Worm (Caenorhabditis elegans) whole organism, L1 larva: ENCODE data around the gene F44E2.3.

ENCODE experiments used
- C34B4.2 ChIP-seq: sonication (generic microtip); optimal IDR thresholded peaks from 2 replicates; lab custom pipeline; 2017; ENCODE audit warnings: mild to moderate bottlenecking, missing genetic modification characterization, missing compliant biosample characterization
- alr-1 ChIP-seq: fragments of 200-800 bp; sonication (Bioruptor generic); optimal IDR thresholded peaks from 2 replicates; lab custom pipeline; 2018; ENCODE audit warnings: borderline replicate concordance, mild to moderate bottlenecking, missing genetic modification characterization, missing compliant biosample characterization
- blmp-1 ChIP-seq: fragments of 150-350 bp; optimal IDR thresholded peaks from 2 replicates; lab custom pipeline; 2014; ENCODE audit warnings: missing biosample characterization, missing genetic modification characterization
- ceh-63 ChIP-seq: fragments of 200-800 bp; sonication (Bioruptor generic); optimal IDR thresholded peaks from 2 replicates; lab custom pipeline; 2018; ENCODE audit warnings: mild to moderate bottlenecking, missing genetic modification characterization, missing compliant biosample characterization
- dsc-1 ChIP-seq: sonication (generic microtip); optimal IDR thresholded peaks from 2 replicates; lab custom pipeline; 2016; ENCODE audit warnings: mild to moderate bottlenecking, missing genetic modification characterization, missing compliant biosample characterization
- efl-1 ChIP-seq, 4 experiments: fragments of 150-350 bp; optimal IDR thresholded peaks in 3 of 4; peaks in 1 of 4; 1 replicate in 1 of 4; 2 replicates in 3 of 4; lab custom pipeline; 2014; ENCODE audit warnings: missing biosample characterization in 2 of 4, missing genetic modification characterization in 2 of 4, missing genetic modification reagents in 2 of 4
- efl-3 ChIP-seq: fragments of 200-800 bp; sonication (Bioruptor generic); optimal IDR thresholded peaks from 2 replicates; lab custom pipeline; 2018; ENCODE audit warnings: mild to moderate bottlenecking, missing genetic modification characterization, missing compliant biosample characterization
- egl-13 ChIP-seq: sonication (generic microtip); optimal IDR thresholded peaks from 2 replicates; lab custom pipeline; 2016; ENCODE audit warnings: missing genotype, missing genetic modification reagents, missing genetic modification characterization, missing compliant biosample characterization
- egl-27 ChIP-seq, 2 experiments: fragments of 150-350 bp in 1 of 2; sonication (generic microtip); optimal IDR thresholded peaks; 3 replicates each; lab custom pipeline; 2017 to 2018; ENCODE audit warnings: missing biosample characterization in 2 of 2, missing genetic modification characterization in 2 of 2, missing genetic modification reagents in 2 of 2
- elt-3 ChIP-seq, 6 experiments: fragments of 150-350 bp in 1 of 6; sonication (generic microtip); optimal IDR thresholded peaks; 2 replicates each; lab custom pipeline; 2017 to 2018; ENCODE audit warnings: missing biosample characterization in 6 of 6, missing genetic modification characterization in 6 of 6, inconsistent platforms in 1 of 6
- ets-5 ChIP-seq: fragments of 200-800 bp; sonication (Bioruptor generic); IDR thresholded peaks from 2 replicates; pipeline ENCODE4 v1.3.6; 2022; ENCODE audit warnings: missing genetic modification characterization, missing compliant biosample characterization
- fkh-10 ChIP-seq: sonication (generic microtip); optimal IDR thresholded peaks from 2 replicates; lab custom pipeline; 2017; ENCODE audit warnings: missing biosample characterization, missing genetic modification reagents, missing genetic modification characterization
- fkh-4 ChIP-seq: sonication (generic microtip); optimal IDR thresholded peaks from 2 replicates; lab custom pipeline; 2016; ENCODE audit warnings: missing compliant biosample characterization, missing genetic modification characterization, borderline replicate concordance
- fos-1 ChIP-seq: fragments of 150-350 bp; optimal IDR thresholded peaks from 2 replicates; lab custom pipeline; 2014; ENCODE audit warnings: missing biosample characterization, missing genetic modification characterization
- grh-1 ChIP-seq: fragments of 200-800 bp; sonication (Bioruptor generic); IDR thresholded peaks from 2 replicates; pipeline ENCODE4 v1.3.6; 2022; ENCODE audit warnings: missing genetic modification reagents, missing genetic modification characterization, missing compliant biosample characterization
- hlh-17 ChIP-seq: fragments of 200-800 bp; sonication (Bioruptor generic); optimal IDR thresholded peaks from 2 replicates; lab custom pipeline; 2018; ENCODE audit warnings: missing genetic modification characterization, mild to moderate bottlenecking, missing compliant biosample characterization, moderate library complexity, borderline replicate concordance
- hlh-4 ChIP-seq: sonication (generic microtip); optimal IDR thresholded peaks from 2 replicates; lab custom pipeline; 2016; ENCODE audit warnings: mild to moderate bottlenecking, missing genetic modification characterization, missing compliant biosample characterization
- hpl-2 ChIP-seq: fragments of 150-350 bp; optimal IDR thresholded peaks from 2 replicates; lab custom pipeline; 2014; ENCODE audit warnings: missing biosample characterization, missing genetic modification reagents, missing genetic modification characterization
- irx-1 ChIP-seq: sonication (generic microtip); optimal IDR thresholded peaks from 2 replicates; lab custom pipeline; 2016; ENCODE audit warnings: missing genetic modification characterization, missing compliant biosample characterization
- lin-15B ChIP-seq: fragments of 150-350 bp; sonication (generic microtip); optimal IDR thresholded peaks from 3 replicates; lab custom pipeline; 2014; ENCODE audit warnings: missing biosample characterization, missing genetic modification characterization
- lin-39 ChIP-seq: fragments of 150-350 bp; optimal IDR thresholded peaks from 2 replicates; lab custom pipeline; 2014; ENCODE audit warnings: missing biosample characterization, missing genetic modification reagents, missing genetic modification characterization
- lir-3 ChIP-seq: sonication (generic microtip); optimal IDR thresholded peaks from 2 replicates; lab custom pipeline; 2016; ENCODE audit warnings: mild to moderate bottlenecking, missing genetic modification characterization, moderate library complexity, missing compliant biosample characterization; ENCODE audit not compliant: poor library complexity
- lsy-2 ChIP-seq, 2 experiments: fragments of 150-350 bp; optimal IDR thresholded peaks; 2 replicates each; lab custom pipeline; 2014; ENCODE audit warnings: missing biosample characterization in 2 of 2, missing genetic modification characterization in 2 of 2
- mab-9 ChIP-seq: fragments of 200-800 bp; sonication (Bioruptor generic); IDR thresholded peaks from 2 replicates; pipeline ENCODE4 v1.3.6; 2022; ENCODE audit warnings: missing genetic modification reagents, missing genetic modification characterization, missing compliant biosample characterization
- mdl-1 ChIP-seq, 2 experiments: fragments of 150-350 bp; optimal IDR thresholded peaks; 2 replicates each; lab custom pipeline; 2014 to 2017; ENCODE audit warnings: missing biosample characterization in 2 of 2, missing genetic modification characterization in 2 of 2, inconsistent platforms in 1 of 2
- mef-2 ChIP-seq: fragments of 150-350 bp; optimal IDR thresholded peaks from 2 replicates; lab custom pipeline; 2014; ENCODE audit warnings: missing biosample characterization, missing genetic modification characterization
- nhr-11 ChIP-seq: fragments of 150-350 bp; optimal IDR thresholded peaks from 2 replicates; lab custom pipeline; 2014; ENCODE audit warnings: missing biosample characterization, missing genetic modification characterization
- nhr-12 ChIP-seq: sonication (generic microtip); optimal IDR thresholded peaks from 2 replicates; lab custom pipeline; 2017; ENCODE audit warnings: missing biosample characterization, missing genetic modification characterization
- nhr-20 ChIP-seq: sonication (generic microtip); optimal IDR thresholded peaks from 2 replicates; lab custom pipeline; 2016; ENCODE audit warnings: mild to moderate bottlenecking, missing genetic modification characterization, missing compliant biosample characterization
- nhr-28 ChIP-seq: fragments of 150-350 bp; optimal IDR thresholded peaks from 2 replicates; lab custom pipeline; 2014; ENCODE audit warnings: missing biosample characterization, missing genetic modification characterization
- nhr-47 ChIP-seq: sonication (generic microtip); optimal IDR thresholded peaks from 2 replicates; lab custom pipeline; 2016; ENCODE audit warnings: mild to moderate bottlenecking, missing genetic modification characterization, moderate library complexity, missing compliant biosample characterization
- nhr-77 ChIP-seq: fragments of 150-350 bp; optimal IDR thresholded peaks from 2 replicates; lab custom pipeline; 2014; ENCODE audit warnings: missing biosample characterization, missing genetic modification characterization
- pag-3 ChIP-seq: sonication (generic microtip); optimal IDR thresholded peaks from 2 replicates; lab custom pipeline; 2017; ENCODE audit warnings: missing genetic modification characterization, mild to moderate bottlenecking, missing compliant biosample characterization, antibody characterized with exemption, borderline replicate concordance; ENCODE audit not compliant: insufficient read depth
- pax-3 ChIP-seq: fragments of 200-800 bp; sonication (Bioruptor generic); optimal IDR thresholded peaks from 2 replicates; lab custom pipeline; 2018; ENCODE audit warnings: mild to moderate bottlenecking, missing genetic modification characterization, moderate library complexity, missing compliant biosample characterization
- skn-1 ChIP-seq: fragments of 150-350 bp; optimal IDR thresholded peaks from 2 replicates; lab custom pipeline; 2014; ENCODE audit warnings: missing biosample characterization, missing genetic modification characterization
- snpc-4 ChIP-seq: fragments of 150-350 bp; optimal IDR thresholded peaks from 2 replicates; lab custom pipeline; 2014; ENCODE audit warnings: missing biosample characterization, missing genetic modification characterization
- sox-4 ChIP-seq: sonication (generic microtip); optimal IDR thresholded peaks from 2 replicates; lab custom pipeline; 2016; ENCODE audit warnings: missing genetic modification characterization, missing compliant biosample characterization
- sptf-1 ChIP-seq: fragments of 150-350 bp; optimal IDR thresholded peaks from 2 replicates; lab custom pipeline; 2014; ENCODE audit warnings: missing biosample characterization, missing genetic modification characterization
- sup-37 ChIP-seq: fragments of 200-800 bp; sonication (Bioruptor generic); optimal IDR thresholded peaks from 2 replicates; lab custom pipeline; 2018; ENCODE audit warnings: mild to moderate bottlenecking, missing genetic modification characterization, missing compliant biosample characterization
- tbx-2 ChIP-seq: sonication (generic microtip); optimal IDR thresholded peaks from 2 replicates; lab custom pipeline; 2016; ENCODE audit warnings: missing genetic modification characterization, missing compliant biosample characterization
- tlp-1 ChIP-seq: fragments of 150-350 bp; optimal IDR thresholded peaks from 2 replicates; lab custom pipeline; 2014; ENCODE audit warnings: missing biosample characterization, missing genetic modification characterization
- unc-130 ChIP-seq: fragments of 150-350 bp; optimal IDR thresholded peaks from 2 replicates; lab custom pipeline; 2017; ENCODE audit warnings: missing biosample characterization, missing genetic modification characterization, inconsistent platforms
- unc-62 ChIP-seq: fragments of 150-350 bp; optimal IDR thresholded peaks from 2 replicates; lab custom pipeline; 2014; ENCODE audit warnings: missing biosample characterization, missing genetic modification reagents, missing genetic modification characterization
- unc-98 ChIP-seq: fragments of 200-800 bp; sonication (Bioruptor generic); IDR thresholded peaks from 2 replicates; pipeline ENCODE4 v1.3.6; 2022; ENCODE audit warnings: missing genetic modification characterization, missing compliant biosample characterization
- vab-15 ChIP-seq: sonication (generic microtip); optimal IDR thresholded peaks from 2 replicates; lab custom pipeline; 2017; ENCODE audit warnings: missing genotype, mild to moderate bottlenecking, missing genetic modification characterization, missing compliant biosample characterization
- xbp-1 ChIP-seq: sonication (generic microtip); optimal IDR thresholded peaks from 2 replicates; lab custom pipeline; 2016; ENCODE audit warnings: missing genetic modification characterization, missing compliant biosample characterization
- zag-1 ChIP-seq: fragments of 150-350 bp; optimal IDR thresholded peaks from 2 replicates; lab custom pipeline; 2014; ENCODE audit warnings: missing biosample characterization, missing genetic modification characterization
- ztf-11 ChIP-seq, 2 experiments: sonication (generic microtip); optimal IDR thresholded peaks; 2 replicates each; lab custom pipeline; 2016 to 2017; ENCODE audit warnings: missing genetic modification characterization in 2 of 2, missing biosample characterization in 1 of 2, missing compliant biosample characterization in 1 of 2
- ztf-4 ChIP-seq: fragments of 150-350 bp; optimal IDR thresholded peaks from 2 replicates; lab custom pipeline; 2014; ENCODE audit warnings: missing biosample characterization, missing genetic modification characterization

The F44E2.3 gene

ce11 chrIII:8794793-8795192 is 34.3 kb downstream of the F44E2.3 start (continued):
- TF ChIP-seq fkh-10 (GFP tag; lab: Kevin White, UChicago) (no peak), mef-2 (tag; lab: Kevin White, UChicago) (no peak), ztf-4 (tag; lab: Kevin White, UChicago) (peak; percentile 31), elt-3 (tag; optimal IDR thresholded peaks at IDR 0.05; lab: Kevin White, UChicago) (peak in 3 of 6 experiments; percentile 58 to 87 (median 72)), nhr-11 (tag; lab: Kevin White, UChicago) (no peak), hlh-17 (GFP tag; lab: Kevin White, UChicago) (no peak), nhr-20 (peak; percentile 87), mab-9 (GFP tag; lab: Robert Waterston, UW) (no peak), alr-1 (tag; lab: Kevin White, UChicago) (no peak), nhr-77 (tag; lab: Kevin White, UChicago) (peak; percentile 81), unc-130 (tag; lab: Kevin White, UChicago) (no peak), sup-37 (peak; percentile 12), fkh-4 (tag; lab: Kevin White, UChicago) (no peak), snpc-4 (tag; lab: Kevin White, UChicago) (peak; percentile 17), lsy-2 (tag; optimal IDR thresholded peaks at IDR 0.05; lab: Kevin White, UChicago) (peak; percentile 63 to 88), blmp-1 (tag; lab: Kevin White, UChicago) (peak; percentile 96), efl-3 (no peak), skn-1 (tag; lab: Kevin White, UChicago) (peak; percentile 84), unc-62 (GFP tag; lab: Kevin White, UChicago) (no peak), ceh-63 (GFP tag; lab: Kevin White, UChicago) (no peak), lin-39 (no peak), dsc-1 (tag; lab: Kevin White, UChicago) (no peak), ztf-11 (tag; optimal IDR thresholded peaks at IDR 0.05; lab: Kevin White, UChicago) (no peak), unc-98 (no peak), zag-1 (no peak), sptf-1 (tag; lab: Kevin White, UChicago) (no peak), vab-15 (tag; lab: Kevin White, UChicago) (no peak), lin-15B (no peak), efl-1 (optimal IDR thresholded peaks at IDR 0.05; lab: Kevin White, UChicago) (peak; percentile 51 to 64), efl-1 (GFP tag; optimal IDR thresholded peaks at IDR 0.05 in 1 of 2; lab: Kevin White, UChicago) (peak in 1 of 2 experiments; percentile 3), pax-3 (tag; lab: Kevin White, UChicago) (no peak)
- TF ChIP-seq, all 84 proteins: peak for 37

DNA sequence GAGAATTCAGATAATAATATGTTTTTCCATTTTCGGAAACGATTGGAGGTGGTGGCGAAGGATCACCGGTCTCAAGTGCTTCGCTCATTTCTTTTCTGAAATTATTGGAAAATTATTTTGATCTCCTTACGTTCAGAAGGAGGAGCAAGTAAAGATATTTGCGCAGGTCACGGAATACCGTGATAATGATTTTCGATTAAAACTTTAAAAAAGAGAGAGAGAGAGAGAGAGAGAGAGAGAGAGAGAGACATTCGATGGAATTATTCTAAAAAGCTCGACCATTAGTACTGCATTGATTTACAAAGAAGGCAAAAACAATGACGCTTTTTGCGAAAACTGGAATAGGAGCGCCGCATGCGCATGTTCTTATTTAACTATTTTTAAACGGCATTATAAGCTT is 36.9 kb downstream of the F44E2.3 start, which contains the start of gene ztf-1:
Gene ztf-1 (minus strand): TSS at position 101 of the 400 bp plus-strand sequence.
- TF ChIP-seq sox-4 (no peak), hlh-4 (tag; lab: Kevin White, UChicago) (no peak), lsy-2 (tag; optimal IDR thresholded peaks at IDR 0.05; lab: Kevin White, UChicago) (no peak), ets-5 (no peak), hpl-2 (GFP tag; lab: Kevin White, UChicago) (no peak), sptf-1 (tag; lab: Kevin White, UChicago) (no peak), ztf-11 (tag; optimal IDR thresholded peaks at IDR 0.05; lab: Kevin White, UChicago) (no peak), tbx-2 (tag; lab: Kevin White, UChicago) (no peak), vab-15 (tag; lab: Kevin White, UChicago) (no peak), fos-1 (no peak), ceh-63 (GFP tag; lab: Kevin White, UChicago) (no peak), ztf-4 (tag; lab: Kevin White, UChicago) (no peak), nhr-77 (tag; lab: Kevin White, UChicago) (no peak), irx-1 (no peak), egl-27 (tag; optimal IDR thresholded peaks at IDR 0.05; lab: Kevin White, UChicago) (no peak)

DNA sequence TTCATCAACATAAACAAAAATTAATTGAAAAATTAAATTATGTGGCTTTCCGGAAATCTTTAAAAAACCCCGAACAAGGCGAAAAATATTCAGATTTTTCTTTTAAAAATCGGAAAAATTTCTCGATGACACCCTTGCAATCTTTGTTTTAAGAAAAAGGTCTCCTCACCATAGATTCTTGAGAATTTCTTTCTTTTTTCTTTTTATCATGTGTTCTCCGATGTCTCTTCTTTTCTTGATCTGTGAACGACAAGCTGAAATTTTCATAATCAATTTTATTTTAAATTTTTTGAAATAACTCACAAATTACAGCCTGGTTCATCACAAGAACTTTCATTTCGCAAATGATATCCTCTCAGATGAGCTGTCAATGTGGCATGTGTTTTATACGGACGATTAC is 37.9 kb downstream of the F44E2.3 start, which contains the start of the genes zfp-1 and F54F2.14:
Gene zfp-1 (plus strand): TSS at position 301 of the 400 bp plus-strand sequence.
Gene F54F2.14 (plus strand): TSS at position 312 of the 400 bp plus-strand sequence.
- no peak for TF ChIP-seq ztf-4 (tag; lab: Kevin White, UChicago)
- TF ChIP-seq tbx-2 (tag; lab: Kevin White, UChicago), result no peak
- TF ChIP-seq C34B4.2, result no peak
- TF ChIP-seq nhr-12 (tag; lab: Kevin White, UChicago), result no peak
- no peak for TF ChIP-seq mdl-1 (tag; optimal IDR thresholded peaks at IDR 0.05; lab: Kevin White, UChicago)
- TF ChIP-seq xbp-1 (tag; lab: Kevin White, UChicago), result no peak
- no peak for TF ChIP-seq lir-3 (tag; lab: Kevin White, UChicago)
- TF ChIP-seq fos-1, result no peak
- no peak for TF ChIP-seq nhr-28 (tag; lab: Kevin White, UChicago)
- TF ChIP-seq grh-1 (GFP tag; lab: Robert Waterston, UW), result no peak
- no peak for TF ChIP-seq tlp-1 (tag; lab: Kevin White, UChicago)
- TF ChIP-seq snpc-4 (tag; lab: Kevin White, UChicago), result no peak
- TF ChIP-seq egl-13 (tag; lab: Kevin White, UChicago), result no peak
- no peak for TF ChIP-seq pag-3 (tag; lab: Kevin White, UChicago)
- no peak for TF ChIP-seq egl-27 (tag; optimal IDR thresholded peaks at IDR 0.05; lab: Kevin White, UChicago)
- no peak for TF ChIP-seq nhr-47 (tag; lab: Kevin White, UChicago)
- no peak for TF ChIP-seq sptf-1 (tag; lab: Kevin White, UChicago)
